Worm (Caenorhabditis elegans): Measurements from ENCODE around the gene pax-3.
A peak's percentile ranks its signal among the peaks of the same experiment; 100 is the strongest.

DNA sequence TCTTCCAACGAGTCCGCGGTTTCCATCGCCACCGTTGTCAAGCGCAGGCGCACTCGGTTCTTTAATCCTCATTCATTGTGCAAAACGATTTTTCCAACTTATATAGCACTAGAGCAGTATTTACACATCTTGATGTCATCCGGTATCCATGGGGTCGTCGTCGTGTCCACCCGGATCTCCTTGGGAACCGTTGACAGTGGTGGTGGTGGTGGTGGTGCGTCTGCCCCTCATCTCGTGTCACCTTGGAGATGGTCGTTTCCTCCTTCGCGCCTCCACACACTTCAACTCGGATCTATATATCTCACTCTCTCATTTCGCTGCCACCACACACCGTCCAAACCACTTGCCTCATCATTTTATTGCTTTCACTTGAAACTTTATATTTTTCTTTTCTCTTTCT lies 16.4 kb downstream of the pax-3 start:
- no peak for TF ChIP-seq mep-1 (tag; optimal IDR thresholded peaks at IDR 0.05)
- no peak for TF ChIP-seq unc-62 (GFP tag; optimal IDR thresholded peaks at IDR 0.05)
- no peak for TF ChIP-seq nhr-90 (tag; optimal IDR thresholded peaks at IDR 0.05; ENCODE audit: poor library complexity)
- TF ChIP-seq swsn-7 (tag; optimal IDR thresholded peaks at IDR 0.05), result no peak
- TF ChIP-seq lin-14 (GFP tag; optimal IDR thresholded peaks at IDR 0.05), result no peak
- TF ChIP-seq snu-23 (GFP tag; optimal IDR thresholded peaks at IDR 0.05), result no peak
- TF ChIP-seq ztf-4 (tag; optimal IDR thresholded peaks at IDR 0.05), result no peak
- TF ChIP-seq tbx-2 (tag; optimal IDR thresholded peaks at IDR 0.05), result no peak
- TF ChIP-seq fkh-8 (tag; optimal IDR thresholded peaks at IDR 0.05), result peak; percentile 63
- TF ChIP-seq zip-4 (GFP tag; optimal IDR thresholded peaks at IDR 0.05), result no peak
- no peak for TF ChIP-seq nhr-12 (tag; optimal IDR thresholded peaks at IDR 0.05)
- TF ChIP-seq egl-27 (tag; optimal IDR thresholded peaks at IDR 0.05), result no peak
- no peak for TF ChIP-seq hpl-2 (GFP tag; optimal IDR thresholded peaks at IDR 0.05)

All from whole organism, L1 larva.